Worm (Caenorhabditis elegans): Measurements from ENCODE around the gene C04E12.4.

DNA sequence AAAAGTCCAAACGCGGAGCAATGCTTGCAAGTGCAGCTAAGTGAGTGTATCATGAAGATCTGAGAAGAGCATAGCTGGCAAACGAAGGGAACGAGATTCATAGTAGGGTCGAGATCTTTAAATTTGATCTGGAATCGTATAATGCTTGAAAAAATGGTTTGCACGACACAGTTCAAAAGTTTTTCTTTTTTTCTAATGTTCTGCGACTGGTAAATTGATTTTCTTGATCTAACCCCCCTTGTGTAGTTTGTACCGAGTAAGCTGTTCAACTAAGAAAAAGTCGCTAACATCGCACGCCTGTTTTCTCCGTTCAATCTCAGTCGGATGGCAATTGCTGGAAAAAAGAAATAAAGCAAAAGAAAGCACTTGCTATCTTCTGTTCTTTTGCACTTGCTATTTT is 42.1 kb upstream of the C04E12.4 start, which contains the start of gene C17B7.14:
- no peak for TF ChIP-seq dmd-4 (tag; optimal IDR thresholded peaks at IDR 0.05)
- no peak for TF ChIP-seq mdl-1 (tag; optimal IDR thresholded peaks at IDR 0.05)
- no peak for TF ChIP-seq nhr-23 (tag; optimal IDR thresholded peaks at IDR 0.05)
- no peak for TF ChIP-seq egl-27 (tag; optimal IDR thresholded peaks at IDR 0.05)
- no peak for TF ChIP-seq unc-62 (GFP tag; optimal IDR thresholded peaks at IDR 0.05)
- no peak for TF ChIP-seq nhr-25 (tag; optimal IDR thresholded peaks at IDR 0.05)
- no peak for TF ChIP-seq ztf-1 (GFP tag; conservative IDR thresholded peaks at IDR 0.05)
- TF ChIP-seq ztf-11 (tag; optimal IDR thresholded peaks at IDR 0.05), result no peak
- TF ChIP-seq lsy-2 (tag; optimal IDR thresholded peaks at IDR 0.05), result no peak
- TF ChIP-seq gmeb-1 (tag; optimal IDR thresholded peaks at IDR 0.05), result no peak
- no peak for TF ChIP-seq C34F6.9 (tag; optimal IDR thresholded peaks at IDR 0.05)
- no peak for TF ChIP-seq nhr-12 (tag; optimal IDR thresholded peaks at IDR 0.05)
- no peak for TF ChIP-seq lin-39 (tag; optimal IDR thresholded peaks at IDR 0.05)
- no peak for TF ChIP-seq Y55F3AM.14 (GFP tag; optimal IDR thresholded peaks at IDR 0.05)

Data from whole organism, L2 larva.